Worm (Caenorhabditis elegans) whole organism, mixed stage, embryonic: ENCODE measurements around the gene T21D12.14.

ENCODE experiments used
- blmp-1 ChIP-seq: fragments of 150-350 bp; optimal IDR thresholded peaks from 2 replicates; lab custom pipeline; 2014; ENCODE audit warnings: missing biosample characterization, missing genetic modification characterization
- ceh-39 ChIP-seq: fragments of 150-350 bp; optimal IDR thresholded peaks from 2 replicates; lab custom pipeline; 2014; ENCODE audit warnings: missing biosample characterization, missing genetic modification characterization
- ceh-43 ChIP-seq: fragments of 200-800 bp; sonication (Bioruptor generic); optimal IDR thresholded peaks from 2 replicates; lab custom pipeline; 2018; ENCODE audit warnings: mild to moderate bottlenecking, missing genetic modification characterization, moderate library complexity, missing compliant biosample characterization
- ceh-83 ChIP-seq: fragments of 200-800 bp; sonication (Bioruptor generic); optimal IDR thresholded peaks from 2 replicates; lab custom pipeline; 2018; ENCODE audit warnings: mild to moderate bottlenecking, missing genetic modification characterization, missing compliant biosample characterization
- ces-1 ChIP-seq: fragments of 150-350 bp; optimal IDR thresholded peaks from 2 replicates; lab custom pipeline; 2014; ENCODE audit warnings: missing biosample characterization, missing genetic modification reagents, missing genetic modification characterization
- cnd-1 ChIP-seq: fragments of 200-800 bp; sonication (Bioruptor generic); optimal IDR thresholded peaks from 2 replicates; lab custom pipeline; 2018; ENCODE audit warnings: mild to moderate bottlenecking, missing genetic modification characterization, missing compliant biosample characterization
- drap-1 ChIP-seq: fragments of 200-800 bp; sonication (Bioruptor generic); optimal IDR thresholded peaks from 3 replicates; lab custom pipeline; 2018; ENCODE audit warnings: mild to moderate bottlenecking, missing genetic modification characterization, missing compliant biosample characterization
- elt-1 ChIP-seq: sonication (generic microtip); optimal IDR thresholded peaks from 2 replicates; lab custom pipeline; 2017; ENCODE audit warnings: missing genetic modification characterization, mild to moderate bottlenecking, missing compliant biosample characterization, antibody characterized with exemption, moderate library complexity, borderline replicate concordance; ENCODE audit not compliant: insufficient read depth
- elt-3 ChIP-seq: fragments of 150-350 bp; optimal IDR thresholded peaks from 2 replicates; lab custom pipeline; 2014; ENCODE audit warnings: missing biosample characterization, missing genetic modification characterization
- flh-1 ChIP-seq: fragments of 200-800 bp; sonication (Bioruptor generic); optimal IDR thresholded peaks from 2 replicates; lab custom pipeline; 2018; ENCODE audit warnings: mild to moderate bottlenecking, missing genetic modification characterization, moderate library complexity, missing compliant biosample characterization
- ham-2 ChIP-seq: fragments of 200-800 bp; sonication (Bioruptor generic); optimal IDR thresholded peaks from 2 replicates; lab custom pipeline; 2018; ENCODE audit warnings: mild to moderate bottlenecking, missing genetic modification characterization, missing compliant biosample characterization
- hlh-1 ChIP-seq: fragments of 150-350 bp; optimal IDR thresholded peaks from 2 replicates; lab custom pipeline; 2014; ENCODE audit warnings: missing biosample characterization, missing genetic modification reagents, missing genetic modification characterization
- lin-13 ChIP-seq: fragments of 150-350 bp; optimal IDR thresholded peaks from 2 replicates; lab custom pipeline; 2014; ENCODE audit warnings: missing biosample characterization, missing genetic modification characterization
- lin-32 ChIP-seq: fragments of 200-800 bp; sonication (Bioruptor generic); optimal IDR thresholded peaks from 2 replicates; lab custom pipeline; 2018; ENCODE audit warnings: mild to moderate bottlenecking, missing genetic modification characterization, missing compliant biosample characterization
- lsy-2 ChIP-seq: fragments of 150-350 bp; optimal IDR thresholded peaks from 2 replicates; lab custom pipeline; 2014; ENCODE audit warnings: missing biosample characterization, missing genetic modification characterization
- mab-5 ChIP-seq: fragments of 150-350 bp; optimal IDR thresholded peaks from 2 replicates; lab custom pipeline; 2014; ENCODE audit warnings: missing biosample characterization, missing genetic modification characterization
- mep-1 ChIP-seq: fragments of 150-350 bp; optimal IDR thresholded peaks from 2 replicates; lab custom pipeline; 2017; ENCODE audit warnings: missing biosample characterization, missing genetic modification reagents, missing genetic modification characterization, inconsistent platforms
- mls-2 ChIP-seq: sonication (generic microtip); optimal IDR thresholded peaks from 2 replicates; lab custom pipeline; 2016; ENCODE audit warnings: mild to moderate bottlenecking, missing genetic modification characterization, moderate library complexity, missing compliant biosample characterization
- nhr-12 ChIP-seq: fragments of 150-350 bp; optimal IDR thresholded peaks from 2 replicates; lab custom pipeline; 2014; ENCODE audit warnings: missing biosample characterization, missing genetic modification characterization
- nhr-2 ChIP-seq: fragments of 150-350 bp; optimal IDR thresholded peaks from 2 replicates; lab custom pipeline; 2014; ENCODE audit warnings: missing biosample characterization, missing genetic modification characterization
- nhr-237 ChIP-seq: fragments of 150-350 bp; optimal IDR thresholded peaks from 2 replicates; lab custom pipeline; 2014; ENCODE audit warnings: missing biosample characterization, missing genetic modification characterization
- nhr-76 ChIP-seq: sonication (generic microtip); optimal IDR thresholded peaks from 2 replicates; lab custom pipeline; 2017; ENCODE audit warnings: missing biosample characterization, missing genetic modification characterization
- pha-4 ChIP-seq: fragments of 150-350 bp; optimal IDR thresholded peaks from 2 replicates; lab custom pipeline; 2018; ENCODE audit warnings: missing biosample characterization, missing genetic modification reagents, missing genetic modification characterization
- sem-2 ChIP-seq: fragments of 200-800 bp; sonication (Bioruptor generic); optimal IDR thresholded peaks from 2 replicates; lab custom pipeline; 2018; ENCODE audit warnings: mild to moderate bottlenecking, missing genetic modification characterization, missing compliant biosample characterization
- snpc-4 ChIP-seq: fragments of 150-350 bp; optimal IDR thresholded peaks from 2 replicates; lab custom pipeline; 2014; ENCODE audit warnings: missing biosample characterization, missing genetic modification characterization
- sptf-1 ChIP-seq: sonication (generic microtip); optimal IDR thresholded peaks from 2 replicates; lab custom pipeline; 2017; ENCODE audit warnings: mild to moderate bottlenecking, missing genetic modification characterization, moderate library complexity, missing compliant biosample characterization
- tbx-8 ChIP-seq: fragments of 200-800 bp; sonication (Bioruptor generic); optimal IDR thresholded peaks from 2 replicates; lab custom pipeline; 2018; ENCODE audit warnings: mild to moderate bottlenecking, missing genetic modification characterization, moderate library complexity, missing compliant biosample characterization
- unc-120 ChIP-seq: sonication (generic microtip); optimal IDR thresholded peaks from 2 replicates; lab custom pipeline; 2017; ENCODE audit warnings: missing genetic modification characterization, missing compliant biosample characterization; ENCODE audit not compliant: poor library complexity, severe bottlenecking
- unc-62 ChIP-seq: fragments of 150-350 bp; optimal IDR thresholded peaks from 2 replicates; lab custom pipeline; 2014; ENCODE audit warnings: missing biosample characterization, missing genetic modification reagents, missing genetic modification characterization
- zip-8 ChIP-seq: fragments of 150-350 bp; optimal IDR thresholded peaks from 2 replicates; lab custom pipeline; 2014; ENCODE audit warnings: missing biosample characterization, missing genetic modification characterization
- ztf-11 ChIP-seq: fragments of 150-350 bp; optimal IDR thresholded peaks from 2 replicates; lab custom pipeline; 2014; ENCODE audit warnings: missing biosample characterization, missing genetic modification characterization

Gene T21D12.14

ce11 chrIV:259142-259541 is 28.8 kb downstream of the T21D12.14 start, which contains the start of gene dpy-9:
TSS of gene dpy-9 (minus strand) at chrIV:259204.
- TF ChIP-seq elt-3 (tag; lab: Kevin White, UChicago), result no peak
- no peak for TF ChIP-seq ztf-11 (tag; lab: Kevin White, UChicago)
- no peak for TF ChIP-seq sptf-1 (tag; lab: Kevin White, UChicago)
- no peak for TF ChIP-seq lin-32 (GFP tag; lab: Kevin White, UChicago)
- no peak for TF ChIP-seq ces-1 (GFP tag; lab: Kevin White, UChicago)
- TF ChIP-seq mep-1 (tag; lab: Kevin White, UChicago), result no peak
- TF ChIP-seq cnd-1, result no peak
- TF ChIP-seq unc-62 (GFP tag; lab: Kevin White, UChicago), result no peak
- no peak for TF ChIP-seq tbx-8
- TF ChIP-seq nhr-76 (tag; lab: Kevin White, UChicago), result no peak

DNA sequence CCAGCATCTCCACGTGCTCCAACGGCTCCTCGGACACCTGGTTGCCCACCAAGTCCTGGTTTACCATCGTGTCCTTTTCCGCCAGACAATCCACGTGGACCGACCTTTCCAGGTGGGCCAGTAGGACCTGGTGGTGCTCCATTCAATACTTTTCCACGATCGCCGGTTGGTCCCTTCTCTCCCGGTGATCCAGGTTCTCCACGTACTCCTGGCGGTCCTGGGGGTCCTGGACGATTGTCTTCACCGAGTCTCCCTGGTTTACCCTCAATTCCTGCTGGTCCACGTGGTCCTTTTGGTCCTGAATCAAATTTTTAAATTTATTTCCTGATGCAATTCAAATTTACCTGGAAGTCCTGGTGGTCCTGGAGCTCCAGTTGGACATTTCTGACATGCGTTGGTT is 29.6 kb downstream of the T21D12.14 start:
- TF ChIP-seq snpc-4 (tag; lab: Kevin White, UChicago) (no peak), blmp-1 (tag; lab: Kevin White, UChicago) (no peak), mab-5 (tag; lab: Kevin White, UChicago) (no peak), drap-1 (GFP tag; lab: Kevin White, UChicago) (no peak), sem-2 (GFP tag; lab: Kevin White, UChicago) (no peak), ham-2 (GFP tag; lab: Kevin White, UChicago) (no peak)

DNA sequence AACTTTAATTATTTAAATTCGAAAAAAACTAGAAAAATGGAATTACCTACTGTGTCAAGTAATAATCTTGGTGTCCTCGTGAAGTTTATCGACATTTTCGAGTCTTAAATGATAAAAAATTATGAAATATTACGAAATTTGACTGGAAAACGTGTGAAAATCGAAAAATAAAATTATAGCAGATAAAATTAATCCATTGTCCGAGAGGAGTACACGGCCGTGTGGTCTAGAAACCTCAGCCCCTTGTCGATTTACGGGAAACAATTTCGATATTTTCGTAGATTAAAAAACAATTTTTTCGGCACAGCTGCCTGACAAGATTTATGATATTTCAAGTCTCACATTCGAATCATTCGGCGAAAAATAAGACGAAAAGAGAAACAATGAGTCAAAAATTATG is 30.8 kb downstream of the T21D12.14 start, which contains the start of gene R02D3.8:
TSS of gene R02D3.8 (minus strand) at position 109 of the 400 bp plus-strand sequence.
- no peak for TF ChIP-seq nhr-76 (tag; lab: Kevin White, UChicago)
- peak; percentile 4 for TF ChIP-seq ces-1 (GFP tag; lab: Kevin White, UChicago)
- TF ChIP-seq, all 35 proteins: peak for 1

DNA sequence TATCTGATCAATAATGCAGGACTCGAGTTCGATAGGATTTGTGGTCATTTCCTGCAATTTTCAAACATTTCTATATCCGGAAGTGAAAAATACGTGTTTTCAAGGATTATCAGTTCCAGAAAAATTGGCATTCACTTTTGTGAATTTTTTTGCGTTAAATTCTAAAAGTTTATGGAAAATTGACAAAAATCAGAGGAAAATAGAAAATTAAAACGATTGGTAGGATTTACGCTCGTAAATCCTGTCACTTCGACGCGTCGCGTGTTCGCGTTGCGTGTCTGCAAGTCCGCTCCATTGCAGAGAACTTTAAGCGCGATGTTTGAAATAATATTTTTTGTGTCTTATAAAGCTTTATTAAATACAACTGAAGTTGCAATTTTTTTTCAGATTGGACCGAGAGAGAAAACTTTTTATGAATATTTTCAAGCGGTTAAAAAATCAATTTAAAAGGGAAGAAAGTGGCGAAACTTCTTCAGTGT is 32.5 kb downstream of the T21D12.14 start, which contains the start of gene rcat-1:
TSS of gene rcat-1 (minus strand) at position 51 of the 479 bp plus-strand sequence.
- TF ChIP-seq pha-4 (tag; lab: Kevin White, UChicago), result peak; percentile 78
- peak; percentile 10 for TF ChIP-seq nhr-2 (tag; lab: Kevin White, UChicago)
- no peak for TF ChIP-seq elt-1
- peak; percentile 59 for TF ChIP-seq unc-62 (GFP tag; lab: Kevin White, UChicago)
- peak; percentile 87 for TF ChIP-seq lsy-2 (tag; lab: Kevin White, UChicago)
- TF ChIP-seq mls-2 (tag; lab: Kevin White, UChicago), result no peak
- peak; percentile 72 for TF ChIP-seq ces-1 (GFP tag; lab: Kevin White, UChicago)
- TF ChIP-seq nhr-76 (tag; lab: Kevin White, UChicago), result no peak
- no peak for TF ChIP-seq flh-1 (GFP tag; lab: Kevin White, UChicago)
- TF ChIP-seq unc-120 (tag; lab: Kevin White, UChicago), result peak; percentile 8
- TF ChIP-seq lin-32 (GFP tag; lab: Kevin White, UChicago), result no peak
- no peak for TF ChIP-seq tbx-8
- TF ChIP-seq cnd-1, result peak; percentile 9
- peak; percentile 95 for TF ChIP-seq mep-1 (tag; lab: Kevin White, UChicago)
- TF ChIP-seq hlh-1 (tag; lab: Kevin White, UChicago), result peak; percentile 36
- TF ChIP-seq lin-13 (tag; lab: Kevin White, UChicago), result peak; percentile 89
- peak; percentile 83 for TF ChIP-seq nhr-237
- peak; percentile 74 for TF ChIP-seq ceh-39 (tag; lab: Kevin White, UChicago)
- TF ChIP-seq mab-5 (tag; lab: Kevin White, UChicago), result no peak
- no peak for TF ChIP-seq nhr-12 (tag; lab: Kevin White, UChicago)
- no peak for TF ChIP-seq ceh-83 (GFP tag; lab: Kevin White, UChicago)
- TF ChIP-seq ham-2 (GFP tag; lab: Kevin White, UChicago), result no peak

DNA sequence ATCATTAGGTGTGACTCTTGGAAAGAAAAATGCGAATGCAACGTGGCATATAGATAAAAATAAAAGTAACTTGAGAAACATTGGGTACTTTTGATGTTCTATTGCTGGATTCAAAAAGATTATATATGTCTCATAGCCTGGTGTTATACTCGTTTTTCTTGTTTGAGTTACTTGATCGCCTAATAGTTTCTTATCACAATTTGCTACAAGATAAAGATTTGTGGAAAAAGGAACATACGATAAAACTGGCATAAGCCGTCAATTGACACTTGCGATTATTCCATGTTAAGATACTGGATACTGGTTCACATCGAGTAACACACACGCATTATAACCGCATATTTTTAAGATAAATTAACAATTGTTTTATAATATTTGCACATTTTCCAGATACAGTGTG is 35.5 kb downstream of the T21D12.14 start, which contains the start of gene grl-19:
TSS of gene grl-19 (minus strand) at position 101 of the 400 bp plus-strand sequence.
- TF ChIP-seq mab-5 (tag; lab: Kevin White, UChicago) (no peak), drap-1 (GFP tag; lab: Kevin White, UChicago) (no peak), nhr-2 (tag; lab: Kevin White, UChicago) (no peak), zip-8 (tag; lab: Kevin White, UChicago) (no peak), ceh-43 (GFP tag; lab: Kevin White, UChicago) (no peak), mls-2 (tag; lab: Kevin White, UChicago) (no peak)
